Worm (Caenorhabditis elegans) whole organism, young adult: ENCODE data around the gene acl-9.

Experiments
- F52B5.7 ChIP-seq: sonication (generic microtip); optimal IDR thresholded peaks from 2 replicates; lab custom pipeline; 2016; ENCODE audit warnings: mild to moderate bottlenecking, missing genetic modification characterization, missing compliant biosample characterization
- ZK185.1 ChIP-seq: sonication (generic microtip); optimal IDR thresholded peaks from 2 replicates; lab custom pipeline; 2016; ENCODE audit warnings: mild to moderate bottlenecking, missing genetic modification characterization, missing compliant biosample characterization; ENCODE audit not compliant: poor library complexity, severe bottlenecking
- fkh-3 ChIP-seq: sonication (generic microtip); optimal IDR thresholded peaks from 2 replicates; lab custom pipeline; 2016; ENCODE audit warnings: mild to moderate bottlenecking, missing genetic modification characterization, missing compliant biosample characterization
- madf-10 ChIP-seq: sonication (generic microtip); optimal IDR thresholded peaks from 2 replicates; lab custom pipeline; 2016; ENCODE audit warnings: mild to moderate bottlenecking, missing genetic modification characterization, missing compliant biosample characterization
- mxl-1 ChIP-seq: sonication (generic microtip); optimal IDR thresholded peaks from 2 replicates; lab custom pipeline; 2016; ENCODE audit warnings: missing genetic modification characterization, missing compliant biosample characterization
- somi-1 ChIP-seq: fragments of 200-800 bp; sonication (Bioruptor generic); optimal IDR thresholded peaks from 2 replicates; lab custom pipeline; 2018; ENCODE audit warnings: mild to moderate bottlenecking, missing genetic modification characterization, missing compliant biosample characterization

ce11 chrV:6485109-6485508, 32.1 kb downstream of the acl-9 start:
- TF ChIP-seq mxl-1 (no peak), F52B5.7 (no peak), somi-1 (GFP tag; lab: Kevin White, UChicago) (no peak), ZK185.1 (no peak), fkh-3 (no peak), madf-10 (tag; lab: Kevin White, UChicago) (no peak)
